Fruit fly (Drosophila melanogaster) whole organism, wandering third instar larva: ENCODE measurements around the gene CG9109.

ENCODE experiments used
- Abd-B ChIP-seq: fragments of >200 bp; optimal IDR thresholded peaks from 2 replicates; lab custom pipeline; 2017; ENCODE audit warnings: missing biosample characterization, missing genetic modification characterization
- CG32264 ChIP-seq: fragments of 200-800 bp; sonication (Bioruptor generic); optimal IDR thresholded peaks from 2 replicates; lab custom pipeline; 2016; ENCODE audit warnings: missing biosample characterization, missing genetic modification characterization
- CG9705 ChIP-seq: fragments of 200-800 bp; sonication (Bioruptor generic); optimal IDR thresholded peaks from 2 replicates; lab custom pipeline; 2018; ENCODE audit warnings: missing biosample characterization, mild to moderate bottlenecking, missing genetic modification characterization
- CrebA ChIP-seq: fragments of 200-800 bp; sonication (Bioruptor generic); optimal IDR thresholded peaks from 2 replicates; lab custom pipeline; 2016; ENCODE audit warnings: missing biosample characterization, mild to moderate bottlenecking, missing genetic modification characterization, borderline replicate concordance
- Dfd ChIP-seq: fragments of >200 bp; optimal IDR thresholded peaks from 2 replicates; lab custom pipeline; 2017; ENCODE audit warnings: missing biosample characterization, missing genetic modification characterization
- Dif ChIP-seq: fragments of 200-275, 200-300 bp; sonication (Bioruptor generic); optimal IDR thresholded peaks from 2 replicates; lab custom pipeline; 2018; ENCODE audit warnings: missing biosample characterization, missing genetic modification characterization; ENCODE audit not compliant: partially characterized antibody
- GATAd ChIP-seq: sonication (Bioruptor generic); optimal IDR thresholded peaks from 2 replicates; lab custom pipeline; 2016; ENCODE audit warnings: missing biosample characterization, missing genetic modification characterization
- HLH106 ChIP-seq: fragments of 200-800 bp; optimal IDR thresholded peaks from 3 replicates; lab custom pipeline; 2019; ENCODE audit warnings: missing biosample characterization, mild to moderate bottlenecking, missing genetic modification characterization, moderate library complexity
- Hnf4 ChIP-seq: fragments of 200-800 bp; sonication (Bioruptor generic); optimal IDR thresholded peaks from 2 replicates; lab custom pipeline; 2016; ENCODE audit warnings: missing biosample characterization, mild to moderate bottlenecking, missing genetic modification characterization
- Hr78 ChIP-seq: fragments of >200 bp; optimal IDR thresholded peaks from 2 replicates; lab custom pipeline; 2017; ENCODE audit warnings: missing biosample characterization, missing genetic modification characterization
- Hr83 ChIP-seq: fragments of 200-300 bp; sonication (Bioruptor generic); optimal IDR thresholded peaks from 2 replicates; lab custom pipeline; 2016; ENCODE audit warnings: missing biosample characterization, mild to moderate bottlenecking, missing genetic modification characterization, moderate library complexity; ENCODE audit not compliant: poor library complexity, severe bottlenecking
- Jra ChIP-seq: sonication (Bioruptor generic); optimal IDR thresholded peaks from 2 replicates; lab custom pipeline; 2016; ENCODE audit warnings: missing biosample characterization, missing genetic modification characterization
- Mio ChIP-seq: sonication (Bioruptor generic); optimal IDR thresholded peaks from 2 replicates; lab custom pipeline; 2016; ENCODE audit warnings: missing biosample characterization, missing genetic modification characterization
- Myc ChIP-seq: fragments of >200 bp; optimal IDR thresholded peaks from 2 replicates; lab custom pipeline; 2017
- N ChIP-seq: fragments of >200 bp; optimal IDR thresholded peaks from 2 replicates; lab custom pipeline; 2018; ENCODE audit warnings: missing biosample characterization, missing external identifiers, missing genetic modification characterization
- OdsH ChIP-seq: fragments of 200-800 bp; sonication (Bioruptor generic); optimal IDR thresholded peaks from 2 replicates; lab custom pipeline; 2016; ENCODE audit warnings: missing biosample characterization, mild to moderate bottlenecking, missing genetic modification characterization
- Rel ChIP-seq, 2 experiments: fragments of 200-800 bp; sonication (Bioruptor generic) in 1 of 2; optimal IDR thresholded peaks; 2 replicates in 1 of 2; 3 replicates in 1 of 2; lab custom pipeline; 2016 to 2019; ENCODE audit warnings: mild to moderate bottlenecking in 2 of 2, missing biosample characterization in 2 of 2, missing genetic modification characterization in 2 of 2, moderate library complexity in 1 of 2
- Sp1 ChIP-seq: fragments of 200-800 bp; sonication (Bioruptor generic); optimal IDR thresholded peaks from 3 replicates; lab custom pipeline; 2019; ENCODE audit warnings: missing biosample characterization, mild to moderate bottlenecking, missing genetic modification characterization, moderate library complexity
- Vsx2 ChIP-seq: fragments of 200-300, 225-300 bp; sonication (Bioruptor generic); optimal IDR thresholded peaks from 2 replicates; lab custom pipeline; 2018; ENCODE audit warnings: missing biosample characterization, missing genetic modification characterization; ENCODE audit not compliant: partially characterized antibody
- br ChIP-seq: fragments of 200-800 bp; sonication (Bioruptor generic); optimal IDR thresholded peaks from 2 replicates; lab custom pipeline; 2016; ENCODE audit warnings: missing biosample characterization, missing genetic modification characterization
- brk ChIP-seq: fragments of 200-800 bp; sonication (Bioruptor generic); optimal IDR thresholded peaks from 2 replicates; lab custom pipeline; 2016; ENCODE audit warnings: missing biosample characterization, mild to moderate bottlenecking, missing genetic modification characterization
- dl ChIP-seq, 2 experiments: fragments of 175-275, 200-275 bp in 1 of 2; fragments of 200-275 bp in 1 of 2; sonication (Bioruptor generic); optimal IDR thresholded peaks; lab custom pipeline; 2018; ENCODE audit warnings: mild to moderate bottlenecking in 2 of 2, missing biosample characterization in 2 of 2, missing genetic modification characterization in 2 of 2, moderate library complexity in 2 of 2; ENCODE audit not compliant: partially characterized antibody in 2 of 2, insufficient read depth in 1 of 2
- dmrt93B ChIP-seq: fragments of 200-800 bp; sonication (Bioruptor generic); optimal IDR thresholded peaks from 2 replicates; lab custom pipeline; 2018; ENCODE audit warnings: missing biosample characterization, mild to moderate bottlenecking, missing genetic modification characterization
- dsf ChIP-seq: sonication (Bioruptor generic); optimal IDR thresholded peaks from 2 replicates; lab custom pipeline; 2016; ENCODE audit warnings: missing biosample characterization, missing genetic modification characterization, borderline replicate concordance
- ey ChIP-seq: fragments of 200-800 bp; sonication (Bioruptor generic); optimal IDR thresholded peaks from 2 replicates; lab custom pipeline; 2016; ENCODE audit warnings: missing biosample characterization, missing genetic modification characterization
- foxo ChIP-seq, 2 experiments: fragments of 200-800 bp; sonication (Bioruptor generic); optimal IDR thresholded peaks; 2 replicates in 1 of 2; 3 replicates in 1 of 2; lab custom pipeline; 2016 to 2017; ENCODE audit warnings: missing biosample characterization in 2 of 2, missing genetic modification characterization in 2 of 2
- fru ChIP-seq: fragments of 200-800 bp; sonication (Bioruptor generic); optimal IDR thresholded peaks from 3 replicates; lab custom pipeline; 2016; ENCODE audit warnings: missing biosample characterization, mild to moderate bottlenecking, missing genetic modification characterization
- h ChIP-seq: fragments of 200-800 bp; sonication (Bioruptor generic); optimal IDR thresholded peaks from 3 replicates; lab custom pipeline; 2016; ENCODE audit warnings: missing biosample characterization, mild to moderate bottlenecking, missing genetic modification characterization
- jim ChIP-seq: fragments of 175-275, 200-325 bp; sonication (Bioruptor generic); optimal IDR thresholded peaks from 2 replicates; lab custom pipeline; 2016; ENCODE audit warnings: missing biosample characterization, mild to moderate bottlenecking, missing genetic modification characterization
- lola ChIP-seq: fragments of >200 bp; optimal IDR thresholded peaks from 2 replicates; lab custom pipeline; 2017; ENCODE audit warnings: missing biosample characterization, missing genetic modification characterization
- pan ChIP-seq: fragments of >200 bp; optimal IDR thresholded peaks from 2 replicates; lab custom pipeline; 2017
- psq ChIP-seq: fragments of 200-800 bp; sonication (Bioruptor generic); optimal IDR thresholded peaks from 3 replicates; lab custom pipeline; 2017; ENCODE audit warnings: missing biosample characterization, mild to moderate bottlenecking, missing genetic modification characterization, moderate library complexity
- rgr ChIP-seq: fragments of 200-800 bp; sonication (Bioruptor generic); optimal IDR thresholded peaks from 3 replicates; lab custom pipeline; 2016; ENCODE audit warnings: missing biosample characterization, mild to moderate bottlenecking, missing genetic modification characterization
- sage ChIP-seq: fragments of 200-800 bp; sonication (Bioruptor generic); optimal IDR thresholded peaks from 2 replicates; lab custom pipeline; 2016; ENCODE audit warnings: missing biosample characterization, mild to moderate bottlenecking, missing genetic modification characterization
- sv ChIP-seq: fragments of 200-800 bp; sonication (Bioruptor generic); optimal IDR thresholded peaks from 3 replicates; lab custom pipeline; 2016; ENCODE audit warnings: missing biosample characterization, missing genetic modification characterization
- tai ChIP-seq: sonication (Bioruptor generic); optimal IDR thresholded peaks from 2 replicates; lab custom pipeline; 2016; ENCODE audit warnings: missing biosample characterization, missing genetic modification characterization
- usp ChIP-seq: fragments of >200 bp; optimal IDR thresholded peaks from 2 replicates; lab custom pipeline; 2017; ENCODE audit warnings: missing biosample characterization, missing genetic modification characterization
- woc ChIP-seq: sonication (Bioruptor generic); optimal IDR thresholded peaks from 2 replicates; lab custom pipeline; 2016; ENCODE audit warnings: missing biosample characterization, mild to moderate bottlenecking, missing genetic modification characterization

Gene CG9109

DNA sequence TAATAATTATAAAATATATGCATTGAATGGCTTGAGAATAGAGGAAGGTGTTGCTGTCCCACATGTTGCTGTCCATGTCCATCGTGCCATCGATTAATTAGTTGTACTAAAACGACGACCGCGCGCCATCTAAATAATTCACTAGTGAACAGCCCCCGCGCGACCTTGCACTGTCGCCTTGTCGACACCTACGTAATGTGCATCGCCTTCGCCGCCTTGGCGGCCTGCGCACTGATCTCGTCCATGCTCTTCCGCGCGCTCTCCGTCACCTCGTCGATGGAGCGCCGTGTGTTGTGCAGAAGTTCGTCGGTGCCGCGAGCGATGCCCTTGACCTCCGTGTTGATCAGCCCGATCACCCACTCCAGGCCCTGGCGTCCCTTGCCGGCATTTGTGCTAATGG, 12.6 kb upstream of the CG9109 start:
- no peak for TF ChIP-seq Hr83 (GFP tag; lab: Kevin White, UChicago)
- no peak for TF ChIP-seq dmrt93B (GFP tag; lab: Kevin White, UChicago)
- no peak for TF ChIP-seq h (GFP tag; lab: Kevin White, UChicago)
- TF ChIP-seq, all 38 proteins: peak for 0

DNA sequence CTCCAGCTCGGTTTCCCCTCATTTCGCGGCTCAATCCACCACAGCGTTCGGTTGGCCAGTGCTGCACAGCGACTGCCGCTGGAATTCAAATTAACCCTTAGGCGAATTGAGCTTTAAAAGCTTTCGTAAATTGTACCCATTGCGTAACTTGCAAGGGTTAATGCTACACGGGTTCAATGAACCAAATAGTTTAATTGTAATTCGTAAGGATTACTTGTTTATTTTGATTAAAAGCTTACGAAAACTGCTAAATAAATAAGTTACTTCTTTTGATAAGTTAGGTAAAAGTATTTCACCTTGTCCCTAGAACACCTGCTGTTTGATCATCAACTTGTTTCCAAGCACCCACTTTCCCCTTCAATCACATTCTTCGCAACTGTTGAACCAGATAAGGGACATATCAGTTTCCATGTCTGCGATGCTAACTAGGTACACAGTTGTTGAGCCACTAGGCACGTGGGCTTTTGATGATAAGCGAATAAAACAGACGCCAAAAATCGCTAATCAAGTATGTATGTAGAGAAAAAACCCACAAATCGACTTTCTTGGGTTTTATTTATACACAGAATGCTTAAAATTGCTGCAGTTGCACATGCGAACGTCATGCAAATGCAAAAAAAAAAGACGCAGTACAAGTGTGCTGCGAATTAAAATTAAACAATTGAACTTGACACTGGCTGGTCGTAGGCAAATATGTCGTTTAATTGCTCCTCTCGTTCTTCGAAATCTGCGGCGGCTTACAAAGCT, 11.9 kb upstream of the CG9109 start, which contains the start of gene Pfas:
Gene Pfas, minus strand, starts transcription at position 79 of the 747 bp plus-strand sequence.
- no peak for TF ChIP-seq lola (GFP tag; lab: Kevin White, UChicago)
- peak; percentile 52 for TF ChIP-seq CG32264 (GFP tag; lab: Kevin White, UChicago)
- TF ChIP-seq Myc (lab: Kevin White, UChicago): peak; percentile 83
- no peak for TF ChIP-seq usp (GFP tag; lab: Kevin White, UChicago)
- no peak for TF ChIP-seq dsf (GFP tag; lab: Kevin White, UChicago)
- no peak for TF ChIP-seq CrebA (GFP tag; lab: Kevin White, UChicago)
- no peak for TF ChIP-seq Mio (GFP tag; lab: Kevin White, UChicago)
- TF ChIP-seq GATAd: no peak
- TF ChIP-seq psq (GFP tag; lab: Kevin White, UChicago): peak; percentile 57
- no peak for TF ChIP-seq Abd-B (GFP tag; lab: Kevin White, UChicago)
- peak; percentile 65 for TF ChIP-seq OdsH (GFP tag; lab: Kevin White, UChicago)
- TF ChIP-seq woc: peak; percentile 54
- no peak for TF ChIP-seq dmrt93B (GFP tag; lab: Kevin White, UChicago)
- TF ChIP-seq Jra: no peak
- TF ChIP-seq N: no peak
- no peak for TF ChIP-seq jim (GFP tag; lab: Kevin White, UChicago)
- peak; percentile 80 for TF ChIP-seq fru (GFP tag; lab: Kevin White, UChicago)
- TF ChIP-seq Hnf4 (GFP tag; lab: Kevin White, UChicago): no peak
- TF ChIP-seq Hr83 (GFP tag; lab: Kevin White, UChicago): no peak
- TF ChIP-seq Hr78 (GFP tag; lab: Kevin White, UChicago): no peak
- peak in 1 of 2 experiments; percentile 74 for TF ChIP-seq foxo (GFP tag; optimal IDR thresholded peaks at IDR 0.05; lab: Kevin White, UChicago)
- TF ChIP-seq brk (GFP tag; lab: Kevin White, UChicago): no peak
- peak; percentile 66 for TF ChIP-seq ey (GFP tag; lab: Kevin White, UChicago)
- no peak for TF ChIP-seq Rel (GFP tag; optimal IDR thresholded peaks at IDR 0.05; lab: Kevin White, UChicago)
- peak; percentile 88 for TF ChIP-seq Rel (tag; optimal IDR thresholded peaks at IDR 0.05; lab: Kevin White, UChicago)
- peak; percentile 68 for TF ChIP-seq rgr (GFP tag; lab: Kevin White, UChicago)
- TF ChIP-seq pan (lab: Kevin White, UChicago): no peak
- no peak for TF ChIP-seq dl (GFP tag; optimal IDR thresholded peaks at IDR 0.05; lab: Kevin White, UChicago; ENCODE audit: insufficient read depth in 1 of 2, partially characterized antibody in 2 of 2)
- no peak for TF ChIP-seq Dfd (GFP tag; lab: Kevin White, UChicago)
- TF ChIP-seq HLH106 (tag; lab: Kevin White, UChicago): peak; percentile 66
- TF ChIP-seq Dif: no peak
- TF ChIP-seq Sp1 (GFP tag; lab: Kevin White, UChicago): peak; percentile 70
- no peak for TF ChIP-seq tai (GFP tag; lab: Kevin White, UChicago)
- peak; percentile 76 for TF ChIP-seq h (GFP tag; lab: Kevin White, UChicago)
- TF ChIP-seq br (GFP tag; lab: Kevin White, UChicago): peak; percentile 82
- no peak for TF ChIP-seq Vsx2 (GFP tag; lab: Kevin White, UChicago)
- peak; percentile 19 for TF ChIP-seq sv (GFP tag; lab: Kevin White, UChicago)
- peak; percentile 54 for TF ChIP-seq CG9705 (GFP tag; lab: Kevin White, UChicago)
- no peak for TF ChIP-seq sage (GFP tag; lab: Kevin White, UChicago)
